5 worm cellular contexts compared by ENCODE assay signal in genomic region chrIV:2601988-2602861, ce11.
TF ChIP-seq lines count a peak whose summit lies in the region.

No protein-coding gene starts in this region.

TF ChIP-seq in whole organism, L1 larva, 84 proteins besides CTCF, POLR2A, EP300 and RAD21 (continues in another document):
- TF ChIP-seq hlh-17 (GFP tag; optimal IDR thresholded peaks at IDR 0.05; lab: Kevin White, UChicago; ENCODE audit: borderline replicate concordance) (no peak), lin-15B (tag; optimal IDR thresholded peaks at IDR 0.05; lab: Kevin White, UChicago) (peak; percentile 53), lir-3 (tag; optimal IDR thresholded peaks at IDR 0.05; lab: Kevin White, UChicago; ENCODE audit: poor library complexity) (peak; percentile 94), tlp-1 (tag; optimal IDR thresholded peaks at IDR 0.05; lab: Kevin White, UChicago) (no peak), mdl-1 (tag; optimal IDR thresholded peaks at IDR 0.05; lab: Kevin White, UChicago) (peak; percentile 39 to 100), aha-1 (tag; optimal IDR thresholded peaks at IDR 0.05; lab: Kevin White, UChicago) (peak; percentile 70), lin-14 (GFP tag; optimal IDR thresholded peaks at IDR 0.05; lab: Kevin White, UChicago) (peak; percentile 99), nhr-77 (tag; optimal IDR thresholded peaks at IDR 0.05; lab: Kevin White, UChicago) (peak; percentile 93), pax-3 (tag; optimal IDR thresholded peaks at IDR 0.05; lab: Kevin White, UChicago) (peak; percentile 98), elt-2 (tag; optimal IDR thresholded peaks at IDR 0.05; lab: Kevin White, UChicago) (peak; percentile 99), lin-13 (GFP tag; optimal IDR thresholded peaks at IDR 0.05; lab: Kevin White, UChicago) (peak; percentile 99), mab-9 (GFP tag; IDR thresholded peaks at IDR 0.05; lab: Robert Waterston, UW) (peak; percentile 94), nhr-19 (GFP tag; conservative IDR thresholded peaks at IDR 0.05; lab: Robert Waterston, UW) (peak; percentile 99), zag-1 (tag; optimal IDR thresholded peaks at IDR 0.05; lab: Kevin White, UChicago) (no peak), C04F5.9 (tag; optimal IDR thresholded peaks at IDR 0.05; lab: Kevin White, UChicago) (peak; percentile 92), efl-3 (GFP tag; optimal IDR thresholded peaks at IDR 0.05; lab: Kevin White, UChicago) (peak; percentile 75), C34B4.2 (tag; optimal IDR thresholded peaks at IDR 0.05; lab: Kevin White, UChicago) (peak; percentile 59), ceh-88 (GFP tag; IDR thresholded peaks at IDR 0.05; lab: Robert Waterston, UW) (peak; percentile 96)

TF ChIP-seq in whole organism, L3 larva, 47 proteins besides CTCF, POLR2A, EP300 and RAD21 (continues in another document):
- TF ChIP-seq nhr-77 (tag; optimal IDR thresholded peaks at IDR 0.05; lab: Kevin White, UChicago): peak; percentile 70
- peak; percentile 96 for TF ChIP-seq ama-1 (optimal IDR thresholded peaks at IDR 0.05; lab: Kevin White, UChicago)
- peak; percentile 96 for TF ChIP-seq elt-2 (tag; optimal IDR thresholded peaks at IDR 0.05; lab: Kevin White, UChicago)
- TF ChIP-seq R02D3.7 (tag; optimal IDR thresholded peaks at IDR 0.05; lab: Kevin White, UChicago): peak; percentile 70
- TF ChIP-seq snpc-4 (tag; optimal IDR thresholded peaks at IDR 0.05; lab: Kevin White, UChicago): peak; percentile 84
- TF ChIP-seq pqm-1 (tag; optimal IDR thresholded peaks at IDR 0.05; lab: Kevin White, UChicago): peak; percentile 97
- peak; percentile 39 for TF ChIP-seq egl-5 (tag; optimal IDR thresholded peaks at IDR 0.05; lab: Kevin White, UChicago)
- peak; percentile 65 for TF ChIP-seq fos-1 (tag; optimal IDR thresholded peaks at IDR 0.05; lab: Kevin White, UChicago)
- TF ChIP-seq nhr-28 (tag; optimal IDR thresholded peaks at IDR 0.05; lab: Kevin White, UChicago): peak; percentile 72
- peak; percentile 96 for TF ChIP-seq skn-1 (tag; optimal IDR thresholded peaks at IDR 0.05; lab: Kevin White, UChicago)
- peak; percentile 99 for TF ChIP-seq jun-1 (tag; optimal IDR thresholded peaks at IDR 0.05; lab: Kevin White, UChicago)
- TF ChIP-seq daf-12 (tag; optimal IDR thresholded peaks at IDR 0.05; lab: Kevin White, UChicago): no peak
- peak; percentile 99 for TF ChIP-seq nhr-25 (tag; optimal IDR thresholded peaks at IDR 0.05; lab: Kevin White, UChicago)
- TF ChIP-seq nhr-11 (tag; optimal IDR thresholded peaks at IDR 0.05; lab: Kevin White, UChicago): peak; percentile 91
- TF ChIP-seq ceh-16 (tag; optimal IDR thresholded peaks at IDR 0.05; lab: Kevin White, UChicago): no peak
- no peak for TF ChIP-seq ZK546.5 (tag; optimal IDR thresholded peaks at IDR 0.05; lab: Kevin White, UChicago)
- TF ChIP-seq ztf-4 (tag; optimal IDR thresholded peaks at IDR 0.05; lab: Kevin White, UChicago): peak; percentile 90
- peak; percentile 97 for TF ChIP-seq lsy-12 (tag; optimal IDR thresholded peaks at IDR 0.05; lab: Kevin White, UChicago)
- peak; percentile 47 for TF ChIP-seq zag-1 (tag; optimal IDR thresholded peaks at IDR 0.05; lab: Kevin White, UChicago)

TF ChIP-seq in whole organism, early embryonic, 17 proteins besides CTCF, POLR2A, EP300 and RAD21:
- TF ChIP-seq ets-7 (tag; optimal IDR thresholded peaks at IDR 0.05; lab: Kevin White, UChicago) (no peak), B0310.2 (tag; optimal IDR thresholded peaks at IDR 0.05; lab: Kevin White, UChicago) (peak; percentile 29), F13C5.2 (tag; optimal IDR thresholded peaks at IDR 0.05; lab: Kevin White, UChicago) (peak; percentile 19), flt-1 (GFP tag; IDR thresholded peaks at IDR 0.05; lab: Robert Waterston, UW) (0 out of 2 replicates have a peak, but pooled peaks have one; percentile 43), tbx-37 (GFP tag; conservative IDR thresholded peaks at IDR 0.05; lab: Robert Waterston, UW) (no peak), pes-1 (GFP tag; IDR thresholded peaks at IDR 0.05; lab: Robert Waterston, UW) (no peak)

TF ChIP-seq in whole organism, midembryonic, 9 proteins besides CTCF, POLR2A, EP300 and RAD21:
- TF ChIP-seq T22C8.4 (GFP tag; IDR thresholded peaks at IDR 0.05; lab: Robert Waterston, UW) (peak; percentile 7; the same call in 1 of the 2 replicates), med-1 (GFP tag; optimal IDR thresholded peaks at IDR 0.05; lab: Kevin White, UChicago; ENCODE audit: insufficient read depth) (no peak), ztf-23 (GFP tag; IDR thresholded peaks at IDR 0.05; lab: Robert Waterston, UW) (0 out of 2 replicates have a peak, but pooled peaks have one; percentile 54), ztf-29 (GFP tag; IDR thresholded peaks at IDR 0.05; lab: Robert Waterston, UW) (no peak), flt-1 (GFP tag; IDR thresholded peaks at IDR 0.05; lab: Robert Waterston, UW) (peak; percentile 49; the same call in 1 of the 2 replicates), ref-1 (GFP tag; conservative IDR thresholded peaks at IDR 0.05; lab: Robert Waterston, UW) (no peak), tab-1 (GFP tag; IDR thresholded peaks at IDR 0.05; lab: Robert Waterston, UW) (no peak), klf-2 (GFP tag; conservative IDR thresholded peaks at IDR 0.05; lab: Robert Waterston, UW) (0 out of 2 replicates have a peak, but pooled peaks have one; percentile 9), cog-1 (tag; optimal IDR thresholded peaks at IDR 0.05; lab: Kevin White, UChicago) (peak; percentile 43)

TF ChIP-seq in whole organism, young adult, 124 proteins besides CTCF, POLR2A, EP300 and RAD21 (continues in another document):
- TF ChIP-seq nhr-179 (tag; optimal IDR thresholded peaks at IDR 0.05; lab: Kevin White, UChicago): no peak
- peak; percentile 96 for TF ChIP-seq C06A6.2 (GFP tag; conservative IDR thresholded peaks at IDR 0.05; lab: Robert Waterston, UW)
- TF ChIP-seq lin-40 (tag; optimal IDR thresholded peaks at IDR 0.05; lab: Kevin White, UChicago): peak; percentile 97
- TF ChIP-seq pha-4 (tag; optimal IDR thresholded peaks at IDR 0.05; lab: Kevin White, UChicago): peak; percentile 93
- peak; percentile 96 for TF ChIP-seq Y56A3A.18 (GFP tag; IDR thresholded peaks at IDR 0.05; lab: Robert Waterston, UW)
- TF ChIP-seq bed-1 (GFP tag; IDR thresholded peaks at IDR 0.05; lab: Robert Waterston, UW): peak; percentile 96
- TF ChIP-seq F22D6.2 (tag; optimal IDR thresholded peaks at IDR 0.05; lab: Kevin White, UChicago): peak; percentile 94
- peak; percentile 78 to 93 for TF ChIP-seq let-607 (tag; optimal IDR thresholded peaks at IDR 0.05; lab: Kevin White, UChicago)
- peak; percentile 88 for TF ChIP-seq lin-26 (GFP tag; IDR thresholded peaks at IDR 0.05; lab: Robert Waterston, UW)
- TF ChIP-seq T26A5.8 (tag; optimal IDR thresholded peaks at IDR 0.05; lab: Kevin White, UChicago): no peak
- TF ChIP-seq attf-5 (GFP tag; optimal IDR thresholded peaks at IDR 0.05; lab: Kevin White, UChicago): peak; percentile 99
- no peak for TF ChIP-seq hlh-12 (tag; optimal IDR thresholded peaks at IDR 0.05; lab: Kevin White, UChicago)
- TF ChIP-seq madf-6 (GFP tag; IDR thresholded peaks at IDR 0.05; lab: Robert Waterston, UW): peak; percentile 60; the same call in 1 of the 2 replicates
- TF ChIP-seq ceh-79 (tag; optimal IDR thresholded peaks at IDR 0.05; lab: Kevin White, UChicago): peak; percentile 90
- peak; percentile 71; the same call in 1 of the 2 replicates for TF ChIP-seq Y79H2A.3 (GFP tag; conservative IDR thresholded peaks at IDR 0.05; lab: Robert Waterston, UW)
- TF ChIP-seq F33H1.4 (GFP tag; IDR thresholded peaks at IDR 0.05; lab: Robert Waterston, UW): peak; percentile 65
- peak; percentile 94 for TF ChIP-seq ZK185.1 (tag; optimal IDR thresholded peaks at IDR 0.05; lab: Kevin White, UChicago; ENCODE audit: poor library complexity, severe bottlenecking)
- peak; percentile 44; the same call in 1 of the 2 replicates for TF ChIP-seq egrh-3 (GFP tag; IDR thresholded peaks at IDR 0.05; lab: Robert Waterston, UW)
- TF ChIP-seq somi-1 (GFP tag; optimal IDR thresholded peaks at IDR 0.05; lab: Kevin White, UChicago): peak; percentile 99
- TF ChIP-seq K11D2.4 (GFP tag; IDR thresholded peaks at IDR 0.05; lab: Robert Waterston, UW): peak; percentile 97
- TF ChIP-seq madf-10 (tag; optimal IDR thresholded peaks at IDR 0.05; lab: Kevin White, UChicago): peak; percentile 92
- TF ChIP-seq F39B2.1 (GFP tag; IDR thresholded peaks at IDR 0.05; lab: Robert Waterston, UW): peak; percentile 69
- peak; percentile 54; the same call in 1 of the 2 replicates for TF ChIP-seq aptf-2 (GFP tag; conservative IDR thresholded peaks at IDR 0.05; lab: Robert Waterston, UW)
- peak; percentile 97 for TF ChIP-seq Y53G8AR.9 (GFP tag; conservative IDR thresholded peaks at IDR 0.05; lab: Robert Waterston, UW)
- TF ChIP-seq lin-35 (GFP tag; optimal IDR thresholded peaks at IDR 0.05; lab: Kevin White, UChicago): peak in 1 of 3 experiments; percentile 87
- peak; percentile 88 for TF ChIP-seq rcor-1 (GFP tag; IDR thresholded peaks at IDR 0.05; lab: Robert Waterston, UW)
- no peak for TF ChIP-seq bed-2 (GFP tag; IDR thresholded peaks at IDR 0.05; lab: Robert Waterston, UW)
- peak; percentile 54 for TF ChIP-seq dpff-1 (tag; optimal IDR thresholded peaks at IDR 0.05; lab: Kevin White, UChicago)
- no peak for TF ChIP-seq snpc-1.1 (tag; optimal IDR thresholded peaks at IDR 0.05; lab: Kevin White, UChicago; ENCODE audit: insufficient read depth)
- TF ChIP-seq mxl-1 (tag; optimal IDR thresholded peaks at IDR 0.05; lab: Kevin White, UChicago): no peak
- TF ChIP-seq sdz-38 (tag; optimal IDR thresholded peaks at IDR 0.05; lab: Kevin White, UChicago): no peak
- TF ChIP-seq F57C9.4 (tag; optimal IDR thresholded peaks at IDR 0.05; lab: Kevin White, UChicago): peak; percentile 75
- TF ChIP-seq zfh-2 (GFP tag; conservative IDR thresholded peaks at IDR 0.05; lab: Robert Waterston, UW): peak; percentile 92
- peak; percentile 19 for TF ChIP-seq zim-3 (tag; optimal IDR thresholded peaks at IDR 0.05; lab: Kevin White, UChicago)
- peak; percentile 63 for TF ChIP-seq attf-3 (GFP tag; conservative IDR thresholded peaks at IDR 0.05; lab: Robert Waterston, UW)
- TF ChIP-seq ztf-22 (GFP tag; optimal IDR thresholded peaks at IDR 0.05; lab: Kevin White, UChicago): peak; percentile 92
- TF ChIP-seq die-1 (tag; optimal IDR thresholded peaks at IDR 0.05; lab: Kevin White, UChicago): peak; percentile 70
- peak; percentile 73 for TF ChIP-seq hsf-1 (GFP tag; IDR thresholded peaks at IDR 0.05; lab: Robert Waterston, UW)
- TF ChIP-seq ekl-4 (GFP tag; IDR thresholded peaks at IDR 0.05; lab: Robert Waterston, UW): peak; percentile 99
- peak; percentile 94 for TF ChIP-seq lin-54 (GFP tag; optimal IDR thresholded peaks at IDR 0.05; lab: Kevin White, UChicago)
- TF ChIP-seq ccch-3 (GFP tag; optimal IDR thresholded peaks at IDR 0.05; lab: Kevin White, UChicago): no peak
- TF ChIP-seq dpl-1 (GFP tag; optimal IDR thresholded peaks at IDR 0.05; lab: Kevin White, UChicago): peak; percentile 8
- TF ChIP-seq lsl-1 (GFP tag; optimal IDR thresholded peaks at IDR 0.05; lab: Kevin White, UChicago): peak; percentile 22

Comparison
In these comparisons a context has a peak if more than half of its experiments do, and no peak if none do; other contexts are left out.
1. Of the 8 proteins assayed by ChIP-seq in both whole organism, young adult and whole organism, L1 larva: peak only in whole organism, young adult: unc-62; only in whole organism, L1 larva: unc-130; in both: dpl-1, efl-1, nhr-90 and snpc-4; in neither: 0; mixed calls (peak in some experiments, not most) for 2.